Worm (Caenorhabditis elegans) whole organism, L1 larva: ENCODE data around the gene prx-13.
A peak's percentile ranks its signal among the peaks of the same experiment; 100 is the strongest.

Experiments
- C16A3.4 ChIP-seq: fragments of 150-350 bp; optimal IDR thresholded peaks from 2 replicates; lab custom pipeline; 2014; ENCODE audit warnings: missing biosample characterization, missing genetic modification characterization
- C34B4.2 ChIP-seq: sonication (generic microtip); optimal IDR thresholded peaks from 2 replicates; lab custom pipeline; 2017; ENCODE audit warnings: mild to moderate bottlenecking, missing genetic modification characterization, missing compliant biosample characterization
- alr-1 ChIP-seq: fragments of 200-800 bp; sonication (Bioruptor generic); optimal IDR thresholded peaks from 2 replicates; lab custom pipeline; 2018; ENCODE audit warnings: borderline replicate concordance, mild to moderate bottlenecking, missing genetic modification characterization, missing compliant biosample characterization
- ama-1 ChIP-seq: fragments of 150-350 bp; optimal IDR thresholded peaks from 2 replicates; lab custom pipeline; 2014
- blmp-1 ChIP-seq: fragments of 150-350 bp; optimal IDR thresholded peaks from 2 replicates; lab custom pipeline; 2014; ENCODE audit warnings: missing biosample characterization, missing genetic modification characterization
- ceh-63 ChIP-seq: fragments of 200-800 bp; sonication (Bioruptor generic); optimal IDR thresholded peaks from 2 replicates; lab custom pipeline; 2018; ENCODE audit warnings: mild to moderate bottlenecking, missing genetic modification characterization, missing compliant biosample characterization
- ceh-8 ChIP-seq: fragments of 200-800 bp; sonication (Bioruptor generic); optimal IDR thresholded peaks from 2 replicates; lab custom pipeline; 2018; ENCODE audit warnings: mild to moderate bottlenecking, missing genetic modification characterization, moderate library complexity, missing compliant biosample characterization
- ceh-88 ChIP-seq: fragments of 200-800 bp; sonication (Bioruptor generic); IDR thresholded peaks from 2 replicates; pipeline ENCODE4 v1.3.6; 2022; ENCODE audit warnings: missing genetic modification characterization, missing compliant biosample characterization
- dpl-1 ChIP-seq, 3 experiments: fragments of 150-350 bp in 2 of 3; sonication (generic microtip) in 1 of 3; optimal IDR thresholded peaks; 2 replicates each; lab custom pipeline; 2014 to 2017; ENCODE audit warnings: missing biosample characterization in 3 of 3, missing genetic modification characterization in 3 of 3, missing genetic modification reagents in 3 of 3
- efl-1 ChIP-seq, 4 experiments: fragments of 150-350 bp; optimal IDR thresholded peaks in 3 of 4; peaks in 1 of 4; 1 replicate in 1 of 4; 2 replicates in 3 of 4; lab custom pipeline; 2014; ENCODE audit warnings: missing biosample characterization in 2 of 4, missing genetic modification characterization in 2 of 4, missing genetic modification reagents in 2 of 4
- efl-3 ChIP-seq: fragments of 200-800 bp; sonication (Bioruptor generic); optimal IDR thresholded peaks from 2 replicates; lab custom pipeline; 2018; ENCODE audit warnings: mild to moderate bottlenecking, missing genetic modification characterization, missing compliant biosample characterization
- egl-27 ChIP-seq, 2 experiments: fragments of 150-350 bp in 1 of 2; sonication (generic microtip); optimal IDR thresholded peaks; 3 replicates each; lab custom pipeline; 2017 to 2018; ENCODE audit warnings: missing biosample characterization in 2 of 2, missing genetic modification characterization in 2 of 2, missing genetic modification reagents in 2 of 2
- elt-2 ChIP-seq: sonication (generic microtip); optimal IDR thresholded peaks from 2 replicates; lab custom pipeline; 2016; ENCODE audit warnings: missing genetic modification characterization, mild to moderate bottlenecking, inconsistent platforms, missing compliant biosample characterization, missing genetic modification reagents
- ets-5 ChIP-seq: fragments of 200-800 bp; sonication (Bioruptor generic); IDR thresholded peaks from 2 replicates; pipeline ENCODE4 v1.3.6; 2022; ENCODE audit warnings: missing genetic modification characterization, missing compliant biosample characterization
- fkh-4 ChIP-seq: sonication (generic microtip); optimal IDR thresholded peaks from 2 replicates; lab custom pipeline; 2016; ENCODE audit warnings: missing compliant biosample characterization, missing genetic modification characterization, borderline replicate concordance
- fkh-8 ChIP-seq: sonication (generic microtip); optimal IDR thresholded peaks from 2 replicates; lab custom pipeline; 2016; ENCODE audit warnings: mild to moderate bottlenecking, missing genetic modification characterization, missing compliant biosample characterization
- hlh-4 ChIP-seq: sonication (generic microtip); optimal IDR thresholded peaks from 2 replicates; lab custom pipeline; 2016; ENCODE audit warnings: mild to moderate bottlenecking, missing genetic modification characterization, missing compliant biosample characterization
- hpl-2 ChIP-seq: fragments of 150-350 bp; optimal IDR thresholded peaks from 2 replicates; lab custom pipeline; 2014; ENCODE audit warnings: missing biosample characterization, missing genetic modification reagents, missing genetic modification characterization
- lin-14 ChIP-seq: fragments of 200-800 bp; sonication (Bioruptor generic); optimal IDR thresholded peaks from 2 replicates; lab custom pipeline; 2018; ENCODE audit warnings: mild to moderate bottlenecking, missing genetic modification characterization, moderate library complexity, missing compliant biosample characterization
- lin-35 ChIP-seq, 2 experiments: fragments of 150-350 bp; optimal IDR thresholded peaks; 2 replicates each; lab custom pipeline; 2014; ENCODE audit warnings: missing biosample characterization in 2 of 2, missing genetic modification characterization in 2 of 2, missing genetic modification reagents in 2 of 2
- lin-39 ChIP-seq: fragments of 150-350 bp; optimal IDR thresholded peaks from 2 replicates; lab custom pipeline; 2014; ENCODE audit warnings: missing biosample characterization, missing genetic modification reagents, missing genetic modification characterization
- lir-3 ChIP-seq: sonication (generic microtip); optimal IDR thresholded peaks from 2 replicates; lab custom pipeline; 2016; ENCODE audit warnings: mild to moderate bottlenecking, missing genetic modification characterization, moderate library complexity, missing compliant biosample characterization; ENCODE audit not compliant: poor library complexity
- mef-2 ChIP-seq: fragments of 150-350 bp; optimal IDR thresholded peaks from 2 replicates; lab custom pipeline; 2014; ENCODE audit warnings: missing biosample characterization, missing genetic modification characterization
- nhr-12 ChIP-seq: sonication (generic microtip); optimal IDR thresholded peaks from 2 replicates; lab custom pipeline; 2017; ENCODE audit warnings: missing biosample characterization, missing genetic modification characterization
- nhr-19 ChIP-seq: fragments of 200-800 bp; sonication (Bioruptor generic); conservative IDR thresholded peaks from 2 replicates; pipeline ENCODE4 v1.3.6; 2022; ENCODE audit warnings: missing genetic modification characterization, missing compliant biosample characterization
- nhr-20 ChIP-seq: sonication (generic microtip); optimal IDR thresholded peaks from 2 replicates; lab custom pipeline; 2016; ENCODE audit warnings: mild to moderate bottlenecking, missing genetic modification characterization, missing compliant biosample characterization
- nhr-71 ChIP-seq: sonication (generic microtip); optimal IDR thresholded peaks from 2 replicates; lab custom pipeline; 2016; ENCODE audit warnings: mild to moderate bottlenecking, missing genetic modification characterization, moderate library complexity, missing compliant biosample characterization
- nhr-76 ChIP-seq: sonication (generic microtip); optimal IDR thresholded peaks from 2 replicates; lab custom pipeline; 2017; ENCODE audit warnings: missing biosample characterization, missing genetic modification characterization
- nhr-77 ChIP-seq: fragments of 150-350 bp; optimal IDR thresholded peaks from 2 replicates; lab custom pipeline; 2014; ENCODE audit warnings: missing biosample characterization, missing genetic modification characterization
- pax-3 ChIP-seq: fragments of 200-800 bp; sonication (Bioruptor generic); optimal IDR thresholded peaks from 2 replicates; lab custom pipeline; 2018; ENCODE audit warnings: mild to moderate bottlenecking, missing genetic modification characterization, moderate library complexity, missing compliant biosample characterization
- pqm-1 ChIP-seq: sonication (generic microtip); optimal IDR thresholded peaks from 3 replicates; lab custom pipeline; 2017; ENCODE audit warnings: missing biosample characterization, missing genetic modification characterization
- rnt-1 ChIP-seq: sonication (generic microtip); optimal IDR thresholded peaks from 2 replicates; lab custom pipeline; 2016; ENCODE audit warnings: mild to moderate bottlenecking, missing genetic modification characterization, moderate library complexity, missing compliant biosample characterization
- skn-1 ChIP-seq: fragments of 150-350 bp; optimal IDR thresholded peaks from 2 replicates; lab custom pipeline; 2014; ENCODE audit warnings: missing biosample characterization, missing genetic modification characterization
- sptf-1 ChIP-seq: fragments of 150-350 bp; optimal IDR thresholded peaks from 2 replicates; lab custom pipeline; 2014; ENCODE audit warnings: missing biosample characterization, missing genetic modification characterization
- swsn-7 ChIP-seq: sonication (generic microtip); optimal IDR thresholded peaks from 2 replicates; lab custom pipeline; 2016; ENCODE audit warnings: missing genetic modification characterization, missing compliant biosample characterization
- tbx-2 ChIP-seq: sonication (generic microtip); optimal IDR thresholded peaks from 2 replicates; lab custom pipeline; 2016; ENCODE audit warnings: missing genetic modification characterization, missing compliant biosample characterization
- tlp-1 ChIP-seq: fragments of 150-350 bp; optimal IDR thresholded peaks from 2 replicates; lab custom pipeline; 2014; ENCODE audit warnings: missing biosample characterization, missing genetic modification characterization
- unc-130 ChIP-seq: fragments of 150-350 bp; optimal IDR thresholded peaks from 2 replicates; lab custom pipeline; 2017; ENCODE audit warnings: missing biosample characterization, missing genetic modification characterization, inconsistent platforms
- unc-86 ChIP-seq: sonication (generic microtip); optimal IDR thresholded peaks from 2 replicates; lab custom pipeline; 2016; ENCODE audit warnings: missing genetic modification characterization, missing compliant biosample characterization
- xbp-1 ChIP-seq: sonication (generic microtip); optimal IDR thresholded peaks from 2 replicates; lab custom pipeline; 2016; ENCODE audit warnings: missing genetic modification characterization, missing compliant biosample characterization
- ztf-11 ChIP-seq, 2 experiments: sonication (generic microtip); optimal IDR thresholded peaks; 2 replicates each; lab custom pipeline; 2016 to 2017; ENCODE audit warnings: missing genetic modification characterization in 2 of 2, missing biosample characterization in 1 of 2, missing compliant biosample characterization in 1 of 2
- ztf-4 ChIP-seq: fragments of 150-350 bp; optimal IDR thresholded peaks from 2 replicates; lab custom pipeline; 2014; ENCODE audit warnings: missing biosample characterization, missing genetic modification characterization

The prx-13 gene

DNA sequence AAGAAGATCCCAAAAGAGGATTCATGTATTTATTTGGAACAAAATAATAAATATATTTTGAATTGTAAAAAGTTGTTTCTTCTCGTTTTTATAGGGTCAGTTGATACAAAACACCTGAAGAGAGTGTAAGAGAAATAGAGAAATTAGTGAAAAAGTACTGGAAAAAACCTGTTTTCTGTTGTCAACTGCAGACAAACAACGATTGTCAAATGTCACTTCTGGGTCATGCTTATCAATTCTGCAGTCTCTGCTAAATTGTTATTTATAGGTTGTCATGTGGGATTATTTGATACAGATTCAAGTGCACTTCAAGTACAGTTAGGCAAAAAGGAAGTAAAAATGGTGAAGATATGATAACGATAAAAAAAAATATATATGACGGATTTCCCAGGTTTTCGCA is 20.7 kb upstream of the prx-13 start (continued):
- TF ChIP-seq dpl-1 (GFP tag; optimal IDR thresholded peaks at IDR 0.05; lab: Kevin White, UChicago) (no peak), ztf-4 (tag; lab: Kevin White, UChicago) (no peak), fkh-8 (no peak), unc-86 (tag; lab: Kevin White, UChicago) (no peak), lin-14 (peak; percentile 57), blmp-1 (tag; lab: Kevin White, UChicago) (peak; percentile 28), hlh-4 (tag; lab: Kevin White, UChicago) (no peak), rnt-1 (tag; lab: Kevin White, UChicago) (no peak), efl-1 (optimal IDR thresholded peaks at IDR 0.05; lab: Kevin White, UChicago) (no peak), efl-1 (GFP tag; optimal IDR thresholded peaks at IDR 0.05 in 1 of 2; lab: Kevin White, UChicago) (peak in 1 of 2 experiments; percentile 73), xbp-1 (tag; lab: Kevin White, UChicago) (no peak), hpl-2 (GFP tag; lab: Kevin White, UChicago) (no peak), skn-1 (tag; lab: Kevin White, UChicago) (no peak), sptf-1 (tag; lab: Kevin White, UChicago) (no peak), mef-2 (tag; lab: Kevin White, UChicago) (no peak), lin-39 (tag; lab: Kevin White, UChicago) (no peak), C34B4.2 (tag; lab: Kevin White, UChicago) (no peak), tbx-2 (tag; lab: Kevin White, UChicago) (peak; percentile 44), lin-35 (GFP tag; optimal IDR thresholded peaks at IDR 0.05; lab: Kevin White, UChicago) (peak in 1 of 2 experiments; percentile 51), tlp-1 (tag; lab: Kevin White, UChicago) (no peak), unc-130 (tag; lab: Kevin White, UChicago) (no peak), ceh-8 (GFP tag; lab: Kevin White, UChicago) (no peak), pqm-1 (tag; lab: Kevin White, UChicago) (no peak), ceh-88 (GFP tag; lab: Robert Waterston, UW) (no peak), nhr-76 (tag; lab: Kevin White, UChicago) (no peak), alr-1 (no peak), nhr-12 (no peak), ama-1 (lab: Kevin White, UChicago) (no peak), ceh-63 (GFP tag; lab: Kevin White, UChicago) (no peak), nhr-71 (tag; lab: Kevin White, UChicago) (peak; percentile 36), C16A3.4 (tag; lab: Kevin White, UChicago) (no peak), ets-5 (GFP tag; lab: Robert Waterston, UW) (no peak), fkh-4 (tag; lab: Kevin White, UChicago) (no peak), nhr-77 (tag; lab: Kevin White, UChicago) (no peak), pax-3 (tag; lab: Kevin White, UChicago) (no peak), swsn-7 (tag; lab: Kevin White, UChicago) (no peak), efl-3 (GFP tag; lab: Kevin White, UChicago) (no peak), ztf-11 (tag; optimal IDR thresholded peaks at IDR 0.05; lab: Kevin White, UChicago) (no peak), lir-3 (peak; percentile 45), egl-27 (tag; optimal IDR thresholded peaks at IDR 0.05; lab: Kevin White, UChicago) (no peak), nhr-19 (GFP tag; lab: Robert Waterston, UW) (no peak; the same call in 1 of the 2 replicates)

DNA sequence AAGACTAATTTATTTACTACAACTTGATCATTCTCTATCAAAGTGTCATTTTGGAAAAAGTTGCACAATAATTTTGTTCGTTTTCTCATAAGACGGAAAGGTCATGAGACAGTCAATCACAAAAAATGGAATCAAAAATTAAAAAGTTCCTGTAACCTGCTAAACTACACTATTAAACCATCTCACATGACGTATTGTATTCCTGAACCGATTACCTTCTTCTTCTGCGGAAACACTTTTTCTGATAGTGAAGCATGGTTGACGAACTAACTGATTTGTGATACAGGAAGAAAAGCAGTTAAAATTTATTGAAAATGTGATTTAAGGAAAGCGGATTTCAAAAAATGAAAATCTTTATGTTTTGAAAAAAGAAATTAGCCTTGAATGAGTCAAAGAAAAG is 18.0 kb upstream of the prx-13 start:
- TF ChIP-seq fkh-4 (tag; lab: Kevin White, UChicago) (no peak), elt-2 (peak; percentile 43), nhr-20 (tag; lab: Kevin White, UChicago) (peak; percentile 17), tbx-2 (tag; lab: Kevin White, UChicago) (no peak)
